Worm (Caenorhabditis elegans) whole organism, L1 larva: ENCODE data around the gene F56D6.20.

ENCODE experiments used
- aly-2 ChIP-seq: fragments of 150-350 bp; optimal IDR thresholded peaks from 2 replicates; lab custom pipeline; 2014; ENCODE audit warnings: missing biosample characterization, missing genetic modification characterization
- ama-1 ChIP-seq: fragments of 150-350 bp; optimal IDR thresholded peaks from 2 replicates; lab custom pipeline; 2014
- ceh-63 ChIP-seq: fragments of 200-800 bp; sonication (Bioruptor generic); optimal IDR thresholded peaks from 2 replicates; lab custom pipeline; 2018; ENCODE audit warnings: mild to moderate bottlenecking, missing genetic modification characterization, missing compliant biosample characterization
- ceh-82 ChIP-seq, 3 experiments: fragments of 150-350 bp in 1 of 3; sonication (generic microtip) in 2 of 3; optimal IDR thresholded peaks; 2 replicates each; lab custom pipeline; 2014 to 2017; ENCODE audit warnings: missing biosample characterization in 3 of 3, missing genetic modification characterization in 3 of 3
- fkh-10 ChIP-seq: sonication (generic microtip); optimal IDR thresholded peaks from 2 replicates; lab custom pipeline; 2017; ENCODE audit warnings: missing biosample characterization, missing genetic modification reagents, missing genetic modification characterization
- jun-1 ChIP-seq: fragments of 150-350 bp; optimal IDR thresholded peaks from 2 replicates; lab custom pipeline; 2014; ENCODE audit warnings: missing biosample characterization, missing genetic modification reagents, missing genetic modification characterization
- lsy-2 ChIP-seq, 2 experiments: fragments of 150-350 bp; optimal IDR thresholded peaks; 2 replicates each; lab custom pipeline; 2014; ENCODE audit warnings: missing biosample characterization in 2 of 2, missing genetic modification characterization in 2 of 2
- nhr-28 ChIP-seq: fragments of 150-350 bp; optimal IDR thresholded peaks from 2 replicates; lab custom pipeline; 2014; ENCODE audit warnings: missing biosample characterization, missing genetic modification characterization
- snpc-4 ChIP-seq: fragments of 150-350 bp; optimal IDR thresholded peaks from 2 replicates; lab custom pipeline; 2014; ENCODE audit warnings: missing biosample characterization, missing genetic modification characterization
- snu-23 ChIP-seq: sonication (generic microtip); optimal IDR thresholded peaks from 2 replicates; lab custom pipeline; 2016; ENCODE audit warnings: missing genetic modification characterization, missing compliant biosample characterization
- ztf-4 ChIP-seq: fragments of 150-350 bp; optimal IDR thresholded peaks from 2 replicates; lab custom pipeline; 2014; ENCODE audit warnings: missing biosample characterization, missing genetic modification characterization

ce11 chrIV:3875260-3875659 lies 37.4 kb upstream of the F56D6.20 start:
- peak; percentile 70 for TF ChIP-seq jun-1 (tag; lab: Kevin White, UChicago)
- TF ChIP-seq nhr-28 = no peak
- TF ChIP-seq lsy-2 (tag; optimal IDR thresholded peaks at IDR 0.05; lab: Kevin White, UChicago) = peak in 1 of 2 experiments; percentile 38
- no peak for TF ChIP-seq ztf-4 (tag; lab: Kevin White, UChicago)
- peak in 2 of 3 experiments; percentile 15 to 42 for TF ChIP-seq ceh-82 (tag; optimal IDR thresholded peaks at IDR 0.05; lab: Kevin White, UChicago)
- TF ChIP-seq snpc-4 = no peak
- no peak for TF ChIP-seq ceh-63
- TF ChIP-seq snu-23 (GFP tag; lab: Kevin White, UChicago) = no peak
- no peak for TF ChIP-seq fkh-10 (GFP tag; lab: Kevin White, UChicago)
- TF ChIP-seq aly-2 = no peak
- no peak for TF ChIP-seq ama-1 (lab: Kevin White, UChicago)
